Fruit fly (Drosophila melanogaster) whole organism, embryonic: ENCODE data around the gene Or7a.

Experiments used
- Atf3 ChIP-seq: fragments of 200-800 bp; sonication (Bioruptor generic); optimal IDR thresholded peaks from 3 replicates; lab custom pipeline; 2016; ENCODE audit warnings: missing biosample characterization, missing genetic modification characterization
- BtbVII ChIP-seq: fragments of 200-800 bp; sonication (Bioruptor generic); optimal IDR thresholded peaks from 3 replicates; lab custom pipeline; 2017; ENCODE audit warnings: missing biosample characterization, mild to moderate bottlenecking, missing genetic modification characterization
- CG11085 ChIP-seq: fragments of 200-800 bp; sonication (Bioruptor generic); IDR thresholded peaks from 2 replicates; pipeline ENCODE4 v1.3.6; 2022; ENCODE audit warnings: missing biosample characterization, missing genetic modification characterization
- CG12104 ChIP-seq: fragments of 200-800 bp; sonication (Bioruptor generic); optimal IDR thresholded peaks from 3 replicates; lab custom pipeline; 2016; ENCODE audit warnings: missing biosample characterization, missing genetic modification characterization
- CG12155 ChIP-seq: fragments of 200-800 bp; sonication (Bioruptor generic); optimal IDR thresholded peaks from 3 replicates; lab custom pipeline; 2016; ENCODE audit warnings: missing biosample characterization, missing genetic modification characterization
- CG12659 ChIP-seq: fragments of 200-800 bp; sonication (Bioruptor generic); optimal IDR thresholded peaks from 3 replicates; lab custom pipeline; 2017; ENCODE audit warnings: mild to moderate bottlenecking, missing biosample characterization, missing genetic modification reagents, missing genetic modification characterization
- CG15269 ChIP-seq: fragments of 200-800 bp; sonication (Bioruptor generic); optimal IDR thresholded peaks from 2 replicates; lab custom pipeline; 2018; ENCODE audit warnings: missing biosample characterization, mild to moderate bottlenecking, missing genetic modification characterization, moderate library complexity
- CG15696 ChIP-seq: fragments of 200-800 bp; sonication (Bioruptor generic); optimal IDR thresholded peaks from 2 replicates; lab custom pipeline; 2019; ENCODE audit warnings: missing biosample characterization, mild to moderate bottlenecking, missing genetic modification characterization, moderate library complexity
- CG2120 ChIP-seq: fragments of 200-800 bp; sonication (Bioruptor generic); optimal IDR thresholded peaks from 3 replicates; lab custom pipeline; 2016; ENCODE audit warnings: missing biosample characterization, missing genetic modification characterization
- CG31441 ChIP-seq: fragments of 200-800 bp; sonication (Bioruptor generic); IDR thresholded peaks from 2 replicates; pipeline ENCODE4 v1.3.6; 2022; ENCODE audit warnings: missing biosample characterization, missing genetic modification characterization
- CG32767 ChIP-seq: fragments of 200-800 bp; sonication (Bioruptor generic); IDR thresholded peaks from 2 replicates; pipeline ENCODE4 v1.3.6; 2022; ENCODE audit warnings: missing biosample characterization, missing genetic modification characterization
- CG3407 ChIP-seq: fragments of 200-800 bp; sonication (Bioruptor generic); optimal IDR thresholded peaks from 2 replicates; lab custom pipeline; 2018; ENCODE audit warnings: missing biosample characterization, mild to moderate bottlenecking, missing genetic modification characterization
- CG3838 ChIP-seq: fragments of 200-800 bp; sonication (Bioruptor generic); optimal IDR thresholded peaks from 3 replicates; lab custom pipeline; 2016; ENCODE audit warnings: missing biosample characterization, missing genetic modification characterization
- CG3847 ChIP-seq: fragments of 200-800 bp; sonication (Bioruptor generic); IDR thresholded peaks from 2 replicates; pipeline ENCODE4 v1.3.6; 2022; ENCODE audit warnings: missing biosample characterization, missing genetic modification characterization
- CG4617 ChIP-seq: fragments of 200-800 bp; sonication (Bioruptor generic); optimal IDR thresholded peaks from 3 replicates; lab custom pipeline; 2016; ENCODE audit warnings: missing biosample characterization, missing genetic modification characterization, borderline replicate concordance
- CG4820 ChIP-seq: fragments of 200-800 bp; sonication (Bioruptor generic); optimal IDR thresholded peaks from 3 replicates; lab custom pipeline; 2016; ENCODE audit warnings: missing biosample characterization, missing genetic modification characterization
- CG6791 ChIP-seq: fragments of 200-800 bp; sonication (Bioruptor generic); IDR thresholded peaks from 3 replicates; pipeline ENCODE4 v1.3.6; 2022; ENCODE audit warnings: missing biosample characterization, missing genetic modification characterization; ENCODE audit not compliant: partially characterized antibody
- CG9609 ChIP-seq: fragments of 200-800 bp; sonication (Bioruptor generic); optimal IDR thresholded peaks from 3 replicates; lab custom pipeline; 2016; ENCODE audit warnings: missing biosample characterization, missing genetic modification characterization
- Chrac-16 ChIP-seq: fragments of 200-800 bp; sonication (Bioruptor generic); optimal IDR thresholded peaks from 3 replicates; lab custom pipeline; 2016; ENCODE audit warnings: missing biosample characterization, missing genetic modification characterization
- Deaf1 ChIP-seq: fragments of 200-800 bp; optimal IDR thresholded peaks from 3 replicates; lab custom pipeline; 2019; ENCODE audit warnings: missing biosample characterization, mild to moderate bottlenecking, missing genetic modification characterization, moderate library complexity
- Dek ChIP-seq: fragments of 200-800 bp; sonication (Bioruptor generic); optimal IDR thresholded peaks from 3 replicates; lab custom pipeline; 2019; ENCODE audit warnings: missing biosample characterization, mild to moderate bottlenecking, missing genetic modification characterization, moderate library complexity
- E2f1 ChIP-seq: fragments of 200-800 bp; sonication (Bioruptor generic); IDR thresholded peaks from 2 replicates; pipeline ENCODE4 v1.3.6; 2022; ENCODE audit warnings: missing biosample characterization, missing genetic modification characterization
- ERR ChIP-seq: fragments of 200-800 bp; sonication (Bioruptor generic); optimal IDR thresholded peaks from 2 replicates; lab custom pipeline; 2016; ENCODE audit warnings: missing biosample characterization, missing genetic modification characterization
- HHEX ChIP-seq: fragments of 200-800 bp; sonication (Bioruptor generic); optimal IDR thresholded peaks from 3 replicates; lab custom pipeline; 2017; ENCODE audit warnings: missing biosample characterization, mild to moderate bottlenecking, missing genetic modification characterization, missing genetic modification reagents
- Hand ChIP-seq: fragments of 200-800 bp; sonication (Bioruptor generic); optimal IDR thresholded peaks from 2 replicates; lab custom pipeline; 2017; ENCODE audit warnings: mild to moderate bottlenecking, missing biosample characterization, missing genetic modification reagents, missing genetic modification characterization
- Hmr ChIP-seq: fragments of 200-800 bp; sonication (Bioruptor generic); optimal IDR thresholded peaks from 3 replicates; lab custom pipeline; 2017; ENCODE audit warnings: mild to moderate bottlenecking, missing biosample characterization, missing genetic modification reagents, missing genetic modification characterization
- Hsf ChIP-seq: fragments of 200-800 bp; sonication (Bioruptor generic); optimal IDR thresholded peaks from 3 replicates; lab custom pipeline; 2016; ENCODE audit warnings: missing biosample characterization, missing genetic modification characterization
- Oaz ChIP-seq: fragments of 200-800 bp; sonication (Bioruptor generic); IDR thresholded peaks from 2 replicates; pipeline ENCODE4 v1.3.6; 2022; ENCODE audit warnings: missing biosample characterization, missing genetic modification characterization
- Rx ChIP-seq: fragments of 200-800 bp; sonication (Bioruptor generic); IDR thresholded peaks from 2 replicates; pipeline ENCODE4 v1.3.6; 2022; ENCODE audit warnings: missing biosample characterization, missing genetic modification characterization
- Sox102F ChIP-seq: fragments of 200-800 bp; sonication (Bioruptor generic); optimal IDR thresholded peaks from 2 replicates; lab custom pipeline; 2018; ENCODE audit warnings: missing biosample characterization, mild to moderate bottlenecking, missing genetic modification characterization, moderate library complexity
- Spps ChIP-seq: fragments of 200-800 bp; sonication (Bioruptor generic); optimal IDR thresholded peaks from 2 replicates; lab custom pipeline; 2018; ENCODE audit warnings: missing biosample characterization, mild to moderate bottlenecking, missing genetic modification characterization
- Ssrp ChIP-seq: fragments of 200-800 bp; sonication (Bioruptor generic); optimal IDR thresholded peaks from 2 replicates; lab custom pipeline; 2018; ENCODE audit warnings: missing biosample characterization, mild to moderate bottlenecking, missing genetic modification characterization, moderate library complexity
- aop ChIP-seq: fragments of 200-800 bp; sonication (Bioruptor generic); IDR thresholded peaks from 2 replicates; pipeline ENCODE4 v1.3.6; 2022; ENCODE audit warnings: missing biosample characterization, missing genetic modification characterization
- ara ChIP-seq: fragments of 200-800 bp; sonication (Bioruptor generic); IDR thresholded peaks from 2 replicates; pipeline ENCODE4 v1.3.6; 2022; ENCODE audit warnings: missing biosample characterization, missing genetic modification characterization
- bsh ChIP-seq, 2 experiments: fragments of 200-800 bp; sonication (Bioruptor generic); optimal IDR thresholded peaks; 2 replicates each; lab custom pipeline; 2017 to 2018; ENCODE audit warnings: mild to moderate bottlenecking in 2 of 2, missing biosample characterization in 2 of 2, missing genetic modification characterization in 2 of 2, moderate library complexity in 1 of 2
- chinmo ChIP-seq: fragments of 200-800 bp; sonication (Bioruptor generic); IDR thresholded peaks from 4 replicates; pipeline ENCODE4 v1.3.6; 2022; ENCODE audit warnings: missing biosample characterization, missing genetic modification characterization; ENCODE audit not compliant: partially characterized antibody
- corto ChIP-seq: fragments of 200-800 bp; sonication (Bioruptor generic); optimal IDR thresholded peaks from 2 replicates; lab custom pipeline; 2016; ENCODE audit warnings: missing biosample characterization, mild to moderate bottlenecking, missing genetic modification characterization, moderate library complexity
- crc ChIP-seq: fragments of 200-800 bp; sonication (Bioruptor generic); optimal IDR thresholded peaks from 2 replicates; lab custom pipeline; 2016; ENCODE audit warnings: missing biosample characterization, missing genetic modification characterization
- dpn ChIP-seq, 2 experiments: fragments of 200-800 bp; sonication (Bioruptor generic); optimal IDR thresholded peaks; 3 replicates each; lab custom pipeline; 2016; ENCODE audit warnings: missing biosample characterization in 2 of 2, missing genetic modification characterization in 2 of 2
- exex ChIP-seq: fragments of 200-800 bp; sonication (Bioruptor generic); optimal IDR thresholded peaks from 4 replicates; lab custom pipeline; 2018; ENCODE audit warnings: missing biosample characterization, mild to moderate bottlenecking, missing genetic modification characterization, moderate library complexity
- kay ChIP-seq: fragments of 200-800 bp; sonication (Bioruptor generic); optimal IDR thresholded peaks from 2 replicates; lab custom pipeline; 2016; ENCODE audit warnings: missing biosample characterization, missing genetic modification characterization
- lbe ChIP-seq: fragments of 200-800 bp; sonication (Bioruptor generic); optimal IDR thresholded peaks from 2 replicates; lab custom pipeline; 2016; ENCODE audit warnings: missing biosample characterization, mild to moderate bottlenecking, missing genetic modification characterization
- odd ChIP-seq: fragments of 200-800 bp; sonication (Bioruptor generic); optimal IDR thresholded peaks from 2 replicates; lab custom pipeline; 2017; ENCODE audit warnings: missing biosample characterization, mild to moderate bottlenecking, missing genetic modification characterization
- onecut ChIP-seq: fragments of 200-800 bp; sonication (Bioruptor generic); IDR thresholded peaks from 2 replicates; pipeline ENCODE4 v1.3.6; 2022; ENCODE audit warnings: missing biosample characterization, missing genetic modification characterization
- pnt ChIP-seq: fragments of 200-800 bp; sonication (Bioruptor generic); optimal IDR thresholded peaks from 3 replicates; lab custom pipeline; 2016; ENCODE audit warnings: missing biosample characterization, missing genetic modification characterization
- salm ChIP-seq: fragments of 200-800 bp; sonication (Bioruptor generic); optimal IDR thresholded peaks from 2 replicates; lab custom pipeline; 2018; ENCODE audit warnings: missing biosample characterization, mild to moderate bottlenecking, missing genetic modification characterization
- ssp ChIP-seq: fragments of 200-800 bp; sonication (Bioruptor generic); IDR thresholded peaks from 2 replicates; pipeline ENCODE4 v1.3.6; 2022; ENCODE audit warnings: missing biosample characterization, missing genetic modification characterization
- tap ChIP-seq: fragments of 200-800 bp; optimal IDR thresholded peaks from 3 replicates; lab custom pipeline; 2019; ENCODE audit warnings: missing biosample characterization, mild to moderate bottlenecking, missing genetic modification characterization, moderate library complexity
- toy ChIP-seq: fragments of 200-800 bp; sonication (Bioruptor generic); IDR thresholded peaks from 2 replicates; pipeline ENCODE4 v1.3.6; 2022; ENCODE audit warnings: missing biosample characterization, missing genetic modification characterization
- zfh2 ChIP-seq: fragments of 200-800 bp; sonication (Bioruptor generic); optimal IDR thresholded peaks from 2 replicates; lab custom pipeline; 2016; ENCODE audit warnings: missing biosample characterization, missing genetic modification characterization

Or7a gene

dm6 chrX:8141353-8142066 is 24.0 kb downstream of the Or7a start (continued):
- TF ChIP-seq ERR (no peak), bsh (GFP tag; optimal IDR thresholded peaks at IDR 0.05; lab: Kevin White, UChicago) (peak in 1 of 2 experiments; percentile 4), CG12104 (GFP tag; lab: Kevin White, UChicago) (no peak), CG2120 (GFP tag; lab: Kevin White, UChicago) (peak; percentile 90), crc (GFP tag; lab: Kevin White, UChicago) (peak; percentile 11), CG3838 (GFP tag; lab: Kevin White, UChicago) (no peak), onecut (GFP tag; lab: Robert Waterston, UW) (no peak), Hand (peak; percentile 4), E2f1 (GFP tag; lab: Robert Waterston, UW) (no peak), CG6791 (GFP tag; lab: Robert Waterston, UW) (no peak), CG3407 (GFP tag; lab: Kevin White, UChicago) (no peak), CG12659 (GFP tag; lab: Kevin White, UChicago) (no peak), zfh2 (peak; percentile 24), CG32767 (GFP tag; lab: Robert Waterston, UW) (peak; percentile 83), ara (GFP tag; lab: Robert Waterston, UW) (no peak), kay (no peak), CG4617 (GFP tag; lab: Kevin White, UChicago) (no peak), exex (tag; lab: Kevin White, UChicago) (no peak), Deaf1 (tag; lab: Kevin White, UChicago) (peak; percentile 90), aop (GFP tag; lab: Robert Waterston, UW) (no peak), BtbVII (GFP tag; lab: Kevin White, UChicago) (no peak), Chrac-16 (GFP tag; lab: Kevin White, UChicago) (no peak), CG9609 (GFP tag; lab: Kevin White, UChicago) (no peak), Spps (tag; lab: Kevin White, UChicago) (no peak), corto (no peak), HHEX (no peak), Atf3 (no peak), odd (no peak), CG4820 (GFP tag; lab: Kevin White, UChicago) (peak; percentile 15), lbe (no peak), dpn (GFP tag; optimal IDR thresholded peaks at IDR 0.05; lab: Kevin White, UChicago) (peak in 1 of 2 experiments; percentile 57), Rx (GFP tag; lab: Robert Waterston, UW) (no peak), tap (no peak), chinmo (GFP tag; lab: Robert Waterston, UW) (0 out of 4 replicates have a peak, but pooled peaks have one; percentile 61), Sox102F (peak; percentile 11), CG11085 (GFP tag; lab: Robert Waterston, UW) (no peak), ssp (GFP tag; lab: Robert Waterston, UW) (no peak), CG12155 (GFP tag; lab: Kevin White, UChicago) (peak; percentile 8), Hmr (GFP tag; lab: Kevin White, UChicago) (peak; percentile 29), CG31441 (no peak), salm (tag; lab: Kevin White, UChicago) (no peak), pnt (no peak), CG3847 (no peak), toy (no peak), Oaz (GFP tag; lab: Robert Waterston, UW) (no peak), Hsf (peak; percentile 27), Dek (tag; lab: Kevin White, UChicago) (no peak), Ssrp (tag; lab: Kevin White, UChicago) (no peak), CG15269 (peak; percentile 3), CG15696 (tag; lab: Kevin White, UChicago) (no peak)
